Worm (Caenorhabditis elegans) whole organism, midembryonic: ENCODE measurements around the gene cab-1.
A peak's percentile ranks its signal among the peaks of the same experiment; 100 is the strongest.

ENCODE experiments used
- T22C8.4 ChIP-seq: fragments of 200-800 bp; sonication (Bioruptor generic); IDR thresholded peaks from 2 replicates; pipeline ENCODE4 v1.3.6; 2022; ENCODE audit warnings: missing genetic modification characterization, missing compliant biosample characterization
- cog-1 ChIP-seq: sonication (generic microtip); optimal IDR thresholded peaks from 2 replicates; lab custom pipeline; 2016; ENCODE audit warnings: missing genetic modification characterization, missing compliant biosample characterization
- flt-1 ChIP-seq: fragments of 200-800 bp; sonication (Bioruptor generic); IDR thresholded peaks from 2 replicates; pipeline ENCODE4 v1.3.6; 2022; ENCODE audit warnings: missing genetic modification characterization, missing compliant biosample characterization
- klf-2 ChIP-seq: fragments of 200-800 bp; sonication (Bioruptor generic); conservative IDR thresholded peaks from 2 replicates; pipeline ENCODE4 v1.3.6; 2022; ENCODE audit warnings: missing genetic modification reagents, missing genetic modification characterization, missing compliant biosample characterization
- med-1 ChIP-seq: sonication (generic microtip); optimal IDR thresholded peaks from 2 replicates; lab custom pipeline; 2017; ENCODE audit warnings: missing genetic modification characterization, mild to moderate bottlenecking, missing compliant biosample characterization, antibody characterized with exemption, missing genetic modification reagents; ENCODE audit not compliant: insufficient read depth
- ref-1 ChIP-seq: fragments of 200-800 bp; sonication (Bioruptor generic); conservative IDR thresholded peaks from 2 replicates; pipeline ENCODE4 v1.3.6; 2022; ENCODE audit warnings: missing genetic modification reagents, missing genetic modification characterization, missing compliant biosample characterization
- tab-1 ChIP-seq: fragments of 200-800 bp; sonication (Bioruptor generic); IDR thresholded peaks from 2 replicates; pipeline ENCODE4 v1.3.6; 2022; ENCODE audit warnings: missing genetic modification characterization, missing compliant biosample characterization
- ztf-23 ChIP-seq: fragments of 200-800 bp; sonication (Bioruptor generic); IDR thresholded peaks from 2 replicates; pipeline ENCODE4 v1.3.6; 2022; ENCODE audit warnings: missing genetic modification reagents, missing genetic modification characterization, missing compliant biosample characterization
- ztf-29 ChIP-seq: fragments of 200-800 bp; sonication (Bioruptor generic); IDR thresholded peaks from 2 replicates; pipeline ENCODE4 v1.3.6; 2022; ENCODE audit warnings: missing genetic modification reagents, missing genetic modification characterization, missing compliant biosample characterization

The cab-1 gene

DNA sequence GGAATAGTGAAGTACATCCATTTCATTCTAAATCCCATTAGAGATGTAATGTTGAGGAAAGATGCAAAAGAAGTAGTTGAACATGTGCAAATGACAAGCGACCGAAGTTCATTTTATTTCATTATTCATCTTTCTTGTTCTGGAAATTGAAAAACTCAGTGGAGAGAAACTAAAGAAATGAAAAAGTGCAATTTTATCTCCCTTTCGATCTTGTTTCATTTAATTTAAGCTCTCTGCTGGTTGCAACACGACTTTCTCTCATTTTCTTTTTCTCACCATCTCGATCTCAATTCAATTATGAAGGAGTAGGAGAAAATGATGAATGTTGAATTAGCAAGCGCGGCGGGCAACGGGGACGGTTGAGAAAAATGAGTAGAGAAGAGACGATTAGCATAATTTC, 28.3 kb downstream of the cab-1 start:
- no peak for TF ChIP-seq ztf-23 (GFP tag; lab: Robert Waterston, UW)
- TF ChIP-seq T22C8.4 (GFP tag; lab: Robert Waterston, UW) = no peak

DNA sequence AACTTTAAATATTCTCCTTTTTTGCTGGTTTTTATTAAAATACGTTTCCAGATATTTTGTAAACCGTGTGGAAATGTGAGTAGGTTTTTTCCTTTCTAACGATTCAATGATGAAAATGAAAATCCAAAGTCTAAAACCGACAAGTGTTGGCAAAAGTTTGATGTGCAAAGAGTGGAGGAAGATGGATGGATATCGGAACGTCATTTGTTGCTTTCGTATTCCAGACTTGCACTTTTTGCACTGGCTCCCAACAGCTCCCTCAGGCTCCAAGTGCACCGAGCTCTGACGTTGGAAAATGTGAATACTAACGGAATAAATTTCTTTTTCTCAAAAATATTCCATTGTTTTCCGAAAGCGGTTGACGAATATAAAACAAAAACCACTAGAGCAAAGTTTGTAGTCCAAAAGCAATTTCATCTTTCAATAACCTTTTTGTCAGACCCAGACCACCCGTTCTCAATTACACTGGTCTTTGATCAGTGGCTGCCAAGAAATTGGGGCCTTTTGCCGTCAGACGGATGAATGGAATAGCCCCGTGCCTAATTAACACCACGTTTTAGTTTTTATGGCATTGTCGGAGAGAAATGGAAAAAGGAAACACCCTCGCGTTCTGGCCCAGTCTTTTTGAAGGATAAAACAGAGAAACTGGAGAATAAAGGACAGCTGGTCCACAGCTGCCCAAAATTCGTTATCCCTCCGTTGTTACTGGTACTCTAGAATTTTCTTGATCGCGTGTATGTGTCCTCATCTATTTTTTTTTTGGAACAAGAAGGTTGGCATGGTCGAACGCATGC, 29.8 kb downstream of the cab-1 start:
- TF ChIP-seq T22C8.4 (GFP tag; lab: Robert Waterston, UW) (no peak), flt-1 (GFP tag; lab: Robert Waterston, UW) (0 out of 2 replicates have a peak, but pooled peaks have one; percentile 19), cog-1 (peak; percentile 51), klf-2 (GFP tag; lab: Robert Waterston, UW) (no peak), ztf-23 (GFP tag; lab: Robert Waterston, UW) (no peak)

DNA sequence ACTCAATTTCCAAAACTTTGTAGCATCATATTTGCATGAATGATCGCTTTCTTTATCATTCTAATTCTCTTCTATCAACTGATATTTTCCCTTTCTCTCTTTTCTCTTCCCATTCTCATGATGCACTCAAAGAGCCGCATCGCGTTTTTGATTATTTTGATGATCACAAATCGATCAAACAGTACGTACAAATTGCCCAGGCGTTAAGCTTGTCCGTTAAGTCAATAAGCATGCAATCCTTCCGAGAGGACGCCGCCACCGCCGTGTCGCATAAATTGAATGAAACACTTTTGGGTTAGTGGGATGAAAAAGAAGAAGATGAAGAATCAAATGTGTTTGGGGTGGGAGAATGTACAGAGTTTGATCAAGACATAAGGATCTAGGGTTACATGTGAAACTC, 31.1 kb downstream of the cab-1 start:
- TF ChIP-seq ztf-29 (GFP tag; lab: Robert Waterston, UW) (no peak), flt-1 (GFP tag; lab: Robert Waterston, UW) (no peak), tab-1 (GFP tag; lab: Robert Waterston, UW) (no peak), klf-2 (GFP tag; lab: Robert Waterston, UW) (no peak), ztf-23 (GFP tag; lab: Robert Waterston, UW) (no peak), ref-1 (no peak), cog-1 (no peak), T22C8.4 (GFP tag; lab: Robert Waterston, UW) (no peak), med-1 (GFP tag; lab: Kevin White, UChicago) (no peak)

DNA sequence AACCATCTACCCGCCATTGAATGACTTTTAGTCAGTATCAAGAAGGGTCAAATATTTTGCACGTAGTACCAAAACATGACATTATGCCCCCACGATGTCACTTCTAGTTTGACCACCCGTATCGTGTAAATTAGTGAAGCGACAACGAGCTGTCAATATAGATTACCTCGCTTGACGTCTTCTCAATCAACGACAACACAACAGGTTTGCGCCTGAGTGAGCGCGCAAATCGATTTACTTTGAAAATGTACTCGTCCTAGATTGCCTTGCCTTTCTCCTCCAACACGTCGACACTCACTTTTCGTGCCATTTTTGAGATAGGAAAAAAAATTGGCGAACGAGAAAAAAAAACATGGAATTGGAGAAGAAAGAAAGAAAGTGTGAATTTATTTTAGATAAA, 32.0 kb downstream of the cab-1 start:
- no peak for TF ChIP-seq T22C8.4 (GFP tag; lab: Robert Waterston, UW)
- TF ChIP-seq ztf-23 (GFP tag; lab: Robert Waterston, UW) = no peak
- no peak for TF ChIP-seq flt-1 (GFP tag; lab: Robert Waterston, UW)
- TF ChIP-seq ztf-29 (GFP tag; lab: Robert Waterston, UW) = no peak
- TF ChIP-seq ref-1 = no peak
- TF ChIP-seq tab-1 (GFP tag; lab: Robert Waterston, UW) = no peak
- no peak for TF ChIP-seq med-1 (GFP tag; lab: Kevin White, UChicago)
- TF ChIP-seq cog-1 = no peak
- TF ChIP-seq klf-2 (GFP tag; lab: Robert Waterston, UW) = no peak

DNA sequence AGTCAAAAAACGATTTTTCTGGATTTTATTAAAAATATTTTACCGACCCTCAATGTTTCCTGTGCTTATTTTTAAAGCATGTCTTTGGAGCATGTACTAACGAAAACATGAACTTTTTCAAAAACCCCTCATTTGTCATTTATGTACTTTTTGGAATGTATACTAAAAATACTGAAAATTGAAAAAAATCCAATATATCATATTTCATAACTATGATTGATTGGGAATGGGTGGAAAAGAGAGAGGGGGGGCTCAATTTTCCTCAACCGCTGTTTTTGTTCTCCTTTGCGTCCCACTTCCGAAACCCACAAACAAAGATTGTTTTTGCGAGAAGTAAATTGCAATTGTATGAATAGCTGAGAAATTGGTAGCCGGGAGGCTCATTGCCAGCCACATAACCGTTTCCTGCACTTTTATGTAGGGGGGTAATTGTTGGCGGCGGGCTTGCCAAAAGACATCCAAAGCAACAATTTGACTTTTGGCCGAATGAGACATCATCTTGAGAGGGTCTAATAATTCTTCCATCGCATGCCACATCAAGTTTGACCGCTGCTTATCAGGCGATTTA, 32.8 kb downstream of the cab-1 start:
- no peak for TF ChIP-seq ztf-23 (GFP tag; lab: Robert Waterston, UW)
- TF ChIP-seq flt-1 (GFP tag; lab: Robert Waterston, UW) = no peak
- no peak for TF ChIP-seq T22C8.4 (GFP tag; lab: Robert Waterston, UW)
- 0 out of 2 replicates have a peak, but pooled peaks have one; percentile 66 for TF ChIP-seq tab-1 (GFP tag; lab: Robert Waterston, UW)

DNA sequence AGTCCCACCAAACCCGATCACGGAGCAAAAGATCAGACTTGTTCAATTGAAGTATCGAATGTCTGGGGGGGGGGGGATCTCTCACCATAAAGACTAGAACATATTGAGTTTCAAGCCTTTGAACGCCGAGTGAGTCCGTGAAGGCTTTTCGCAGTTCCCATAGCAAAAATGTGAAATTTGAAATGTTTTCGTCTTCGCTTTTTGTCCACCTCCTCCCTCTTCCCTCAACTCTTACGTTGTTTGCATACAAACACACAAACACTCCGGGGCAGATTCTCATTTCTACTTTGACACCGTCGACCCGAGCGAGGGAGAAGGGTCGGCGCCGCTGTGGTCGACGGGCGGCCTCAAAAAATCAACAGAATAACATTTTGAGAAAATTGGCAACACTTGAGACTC, 33.6 kb downstream of the cab-1 start:
- TF ChIP-seq klf-2 (GFP tag; lab: Robert Waterston, UW) = no peak
- no peak for TF ChIP-seq ztf-29 (GFP tag; lab: Robert Waterston, UW)
- no peak for TF ChIP-seq med-1 (GFP tag; lab: Kevin White, UChicago)
- no peak for TF ChIP-seq tab-1 (GFP tag; lab: Robert Waterston, UW)
- TF ChIP-seq T22C8.4 (GFP tag; lab: Robert Waterston, UW) = no peak
- no peak for TF ChIP-seq ztf-23 (GFP tag; lab: Robert Waterston, UW)
- no peak for TF ChIP-seq flt-1 (GFP tag; lab: Robert Waterston, UW)
- TF ChIP-seq cog-1 = no peak
- no peak for TF ChIP-seq ref-1

DNA sequence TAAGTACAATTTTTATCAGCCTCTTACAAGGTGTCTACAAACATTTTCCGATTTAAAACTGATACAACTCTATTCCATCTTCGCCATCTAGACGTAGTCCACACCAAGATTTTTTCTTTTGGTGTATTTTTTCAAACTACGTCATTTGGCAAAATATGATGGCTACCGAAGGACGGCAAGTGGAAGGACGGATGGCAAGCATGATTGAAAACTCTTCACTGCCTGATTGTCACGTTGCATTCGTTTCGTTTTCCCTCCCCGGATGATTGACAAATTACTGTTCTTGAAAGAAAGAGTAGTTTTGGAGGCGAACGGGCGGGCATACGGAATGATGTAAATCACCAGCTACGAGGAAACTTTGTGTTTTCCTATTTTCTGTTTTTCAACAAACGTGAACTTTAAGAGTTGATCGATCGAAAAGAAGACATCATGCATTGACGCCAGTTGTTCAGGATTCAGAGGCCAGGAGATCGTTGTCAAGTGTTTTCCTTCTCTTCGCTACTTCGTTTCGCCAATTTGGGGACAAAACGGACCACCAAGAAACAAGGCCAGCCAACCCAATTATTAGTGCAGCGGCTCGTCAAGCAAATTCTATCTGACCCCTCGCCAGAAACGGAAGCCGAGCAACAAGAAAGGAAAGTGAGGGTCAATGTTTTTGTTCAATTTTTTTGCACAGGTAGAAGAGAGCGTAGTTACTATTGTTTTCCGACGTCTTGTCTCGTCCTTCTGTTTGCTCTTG, 34.2 kb downstream of the cab-1 start:
- no peak for TF ChIP-seq ref-1

DNA sequence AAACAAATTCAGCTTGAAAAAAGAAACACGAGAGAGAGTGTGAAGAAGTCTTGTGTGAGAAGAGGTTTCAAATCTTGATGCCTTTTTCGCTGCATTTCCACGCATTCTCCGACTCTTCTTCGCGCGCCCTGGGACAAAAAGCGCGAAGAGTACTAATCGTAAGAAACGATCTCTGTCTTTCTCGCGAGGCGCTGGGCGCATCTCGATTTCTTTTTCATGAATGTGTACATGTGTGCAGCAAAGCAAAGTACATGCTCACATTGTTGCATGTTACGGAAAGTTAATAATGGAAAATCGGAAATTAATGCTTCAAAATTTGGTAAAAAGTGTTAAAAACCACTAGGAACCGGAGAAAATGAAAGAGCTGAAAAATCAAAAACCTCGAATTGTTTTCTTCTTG, 35.2 kb downstream of the cab-1 start:
- TF ChIP-seq klf-2 (GFP tag; lab: Robert Waterston, UW) = no peak
- no peak for TF ChIP-seq tab-1 (GFP tag; lab: Robert Waterston, UW)
- no peak for TF ChIP-seq ztf-23 (GFP tag; lab: Robert Waterston, UW)
- no peak for TF ChIP-seq ztf-29 (GFP tag; lab: Robert Waterston, UW)
- no peak for TF ChIP-seq T22C8.4 (GFP tag; lab: Robert Waterston, UW)
- no peak for TF ChIP-seq ref-1
- TF ChIP-seq cog-1 = no peak
- TF ChIP-seq med-1 (GFP tag; lab: Kevin White, UChicago) = no peak
- no peak for TF ChIP-seq flt-1 (GFP tag; lab: Robert Waterston, UW)

DNA sequence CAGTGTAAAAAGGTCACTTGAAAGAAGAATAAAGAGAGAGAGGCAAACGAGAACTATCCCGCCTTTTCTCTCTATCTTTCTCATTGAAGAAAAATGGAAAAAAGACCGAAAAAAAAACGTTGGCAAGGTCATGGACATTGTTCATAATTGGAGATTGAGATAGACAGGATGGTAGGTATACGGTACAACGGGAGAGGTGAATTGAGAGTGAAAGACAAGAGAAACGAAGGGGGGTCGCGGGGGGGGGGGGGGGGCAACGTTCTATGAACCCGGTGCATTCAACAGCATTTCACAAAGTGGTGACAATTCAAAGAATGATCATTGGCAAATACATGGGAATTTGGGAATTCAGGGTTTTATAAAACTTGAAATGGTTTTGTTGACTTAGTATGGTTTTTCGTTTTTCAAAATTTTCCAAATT, 35.8 kb downstream of the cab-1 start:
- TF ChIP-seq flt-1 (GFP tag; lab: Robert Waterston, UW) (0 out of 2 replicates have a peak, but pooled peaks have one; percentile 46), med-1 (GFP tag; lab: Kevin White, UChicago) (no peak), tab-1 (GFP tag; lab: Robert Waterston, UW) (no peak), ztf-23 (GFP tag; lab: Robert Waterston, UW) (no peak)

DNA sequence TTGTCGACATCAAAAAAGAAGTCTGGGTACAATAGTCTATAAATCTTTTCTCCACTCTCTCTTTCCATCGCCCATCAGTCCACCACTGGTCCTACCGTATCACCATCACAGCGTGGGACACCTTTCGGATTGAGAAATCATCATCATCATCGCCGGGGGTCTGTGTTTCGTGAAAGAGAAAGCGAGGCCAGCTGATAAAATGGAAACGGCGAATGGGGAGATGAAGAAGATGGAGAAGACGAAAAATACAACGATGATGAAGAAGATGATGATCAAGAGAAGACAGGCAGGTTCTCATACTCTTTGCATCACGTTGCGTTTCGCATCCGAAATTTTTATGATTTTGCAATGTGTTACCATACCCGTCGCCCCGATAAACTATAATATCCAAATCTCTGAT, 36.3 kb downstream of the cab-1 start:
- TF ChIP-seq flt-1 (GFP tag; lab: Robert Waterston, UW) (no peak), ztf-29 (GFP tag; lab: Robert Waterston, UW) (no peak), ref-1 (no peak), T22C8.4 (GFP tag; lab: Robert Waterston, UW) (no peak)
